Worm (Caenorhabditis elegans) whole organism, late embryonic: ENCODE data around the gene lipl-1.

ENCODE experiments used
- F13H6.1 ChIP-seq: sonication (generic microtip); optimal IDR thresholded peaks from 2 replicates; lab custom pipeline; 2016; ENCODE audit warnings: missing genetic modification characterization, missing compliant biosample characterization
- K02D7.2 ChIP-seq: sonication (generic microtip); optimal IDR thresholded peaks from 2 replicates; lab custom pipeline; 2017; ENCODE audit warnings: mild to moderate bottlenecking, missing genetic modification characterization, missing compliant biosample characterization
- Y22D7AL.16 ChIP-seq: sonication (generic microtip); optimal IDR thresholded peaks from 2 replicates; lab custom pipeline; 2016; ENCODE audit warnings: missing genetic modification characterization, missing compliant biosample characterization
- ceh-18 ChIP-seq: sonication (generic microtip); optimal IDR thresholded peaks from 2 replicates; lab custom pipeline; 2016; ENCODE audit warnings: missing genetic modification characterization, missing compliant biosample characterization
- ceh-2 ChIP-seq: sonication (generic microtip); optimal IDR thresholded peaks from 2 replicates; lab custom pipeline; 2016; ENCODE audit warnings: missing genotype, missing genetic modification characterization, missing compliant biosample characterization
- ceh-22 ChIP-seq: sonication (generic microtip); optimal IDR thresholded peaks from 2 replicates; lab custom pipeline; 2017; ENCODE audit warnings: missing biosample characterization, missing genetic modification characterization
- ceh-30 ChIP-seq: fragments of 150-350 bp; optimal IDR thresholded peaks from 2 replicates; lab custom pipeline; 2014; ENCODE audit warnings: missing biosample characterization, missing genetic modification characterization
- ceh-31 ChIP-seq: sonication (generic microtip); optimal IDR thresholded peaks from 2 replicates; lab custom pipeline; 2016; ENCODE audit warnings: missing genetic modification characterization, missing compliant biosample characterization
- ceh-34 ChIP-seq: sonication (generic microtip); optimal IDR thresholded peaks from 2 replicates; lab custom pipeline; 2016; ENCODE audit warnings: mild to moderate bottlenecking, missing genetic modification characterization, missing compliant biosample characterization
- ceh-48 ChIP-seq: sonication (generic microtip); optimal IDR thresholded peaks from 2 replicates; lab custom pipeline; 2016; ENCODE audit warnings: missing genetic modification characterization, inconsistent platforms, missing compliant biosample characterization
- dmd-4 ChIP-seq: sonication (generic microtip); optimal IDR thresholded peaks from 2 replicates; lab custom pipeline; 2016; ENCODE audit warnings: borderline replicate concordance, missing genetic modification characterization, missing compliant biosample characterization
- dve-1 ChIP-seq: sonication (generic microtip); optimal IDR thresholded peaks from 2 replicates; lab custom pipeline; 2017; ENCODE audit warnings: antibody characterized with exemption, mild to moderate bottlenecking, missing genetic modification characterization, missing compliant biosample characterization
- elt-2 ChIP-seq: sonication (generic microtip); optimal IDR thresholded peaks from 2 replicates; lab custom pipeline; 2016; ENCODE audit warnings: missing genetic modification reagents, missing genetic modification characterization, missing compliant biosample characterization
- elt-4 ChIP-seq: sonication (generic microtip); optimal IDR thresholded peaks from 2 replicates; lab custom pipeline; 2016; ENCODE audit warnings: missing genetic modification characterization, missing compliant biosample characterization
- ets-4 ChIP-seq: sonication (generic microtip); optimal IDR thresholded peaks from 2 replicates; lab custom pipeline; 2016; ENCODE audit warnings: missing genetic modification characterization, missing compliant biosample characterization
- eyg-1 ChIP-seq: sonication (generic microtip); optimal IDR thresholded peaks from 2 replicates; lab custom pipeline; 2016; ENCODE audit warnings: missing genotype, missing genetic modification characterization, missing compliant biosample characterization
- fax-1 ChIP-seq: sonication (generic microtip); optimal IDR thresholded peaks from 2 replicates; lab custom pipeline; 2016; ENCODE audit warnings: missing genotype, missing genetic modification characterization, missing compliant biosample characterization
- hlh-13 ChIP-seq: fragments of 200-800 bp; sonication (Bioruptor generic); optimal IDR thresholded peaks from 2 replicates; lab custom pipeline; 2018; ENCODE audit warnings: mild to moderate bottlenecking, missing genetic modification characterization, missing compliant biosample characterization
- hlh-30 ChIP-seq: sonication (generic microtip); optimal IDR thresholded peaks from 2 replicates; lab custom pipeline; 2017; ENCODE audit warnings: antibody characterized with exemption, missing genetic modification characterization, missing compliant biosample characterization; ENCODE audit not compliant: insufficient read depth
- hlh-8 ChIP-seq: sonication (generic microtip); optimal IDR thresholded peaks from 2 replicates; lab custom pipeline; 2016; ENCODE audit warnings: missing genotype, missing genetic modification characterization, missing compliant biosample characterization
- lim-6 ChIP-seq: sonication (generic microtip); optimal IDR thresholded peaks from 2 replicates; lab custom pipeline; 2016; ENCODE audit warnings: missing genetic modification characterization, missing compliant biosample characterization
- lin-11 ChIP-seq: fragments of 200-800 bp; sonication (Bioruptor generic); optimal IDR thresholded peaks from 2 replicates; lab custom pipeline; 2018; ENCODE audit warnings: mild to moderate bottlenecking, missing genetic modification characterization, missing compliant biosample characterization
- madf-2 ChIP-seq: sonication (generic microtip); optimal IDR thresholded peaks from 2 replicates; lab custom pipeline; 2017; ENCODE audit warnings: missing genetic modification characterization, missing compliant biosample characterization
- mec-3 ChIP-seq: sonication (generic microtip); optimal IDR thresholded peaks from 2 replicates; lab custom pipeline; 2016; ENCODE audit warnings: borderline replicate concordance, missing genetic modification characterization, missing compliant biosample characterization
- nfya-1 ChIP-seq: sonication (generic microtip); optimal IDR thresholded peaks from 2 replicates; lab custom pipeline; 2017; ENCODE audit warnings: missing genetic modification characterization, mild to moderate bottlenecking, missing compliant biosample characterization, antibody characterized with exemption, moderate library complexity
- nhr-232 ChIP-seq: sonication (generic microtip); optimal IDR thresholded peaks from 2 replicates; lab custom pipeline; 2016; ENCODE audit warnings: missing genetic modification characterization, missing compliant biosample characterization
- npax-4 ChIP-seq: sonication (generic microtip); optimal IDR thresholded peaks from 2 replicates; lab custom pipeline; 2016; ENCODE audit warnings: missing genetic modification characterization, missing compliant biosample characterization
- pax-1 ChIP-seq: fragments of 150-350 bp; optimal IDR thresholded peaks from 2 replicates; lab custom pipeline; 2014; ENCODE audit warnings: missing biosample characterization, missing genetic modification characterization
- pha-2 ChIP-seq: sonication (generic microtip); optimal IDR thresholded peaks from 2 replicates; lab custom pipeline; 2017; ENCODE audit warnings: mild to moderate bottlenecking, missing genetic modification characterization, missing compliant biosample characterization
- pros-1 ChIP-seq: fragments of 150-350 bp; optimal IDR thresholded peaks from 2 replicates; lab custom pipeline; 2014; ENCODE audit warnings: missing biosample characterization, missing genetic modification reagents, missing genetic modification characterization
- ref-2 ChIP-seq: sonication (generic microtip); optimal IDR thresholded peaks from 2 replicates; lab custom pipeline; 2016; ENCODE audit warnings: missing genetic modification characterization, missing compliant biosample characterization
- sdc-2 ChIP-seq: sonication (generic microtip); optimal IDR thresholded peaks from 2 replicates; lab custom pipeline; 2016; ENCODE audit warnings: missing genotype, missing genetic modification characterization, missing compliant biosample characterization
- sox-2 ChIP-seq: fragments of 200-800 bp; sonication (Bioruptor generic); IDR thresholded peaks from 2 replicates; pipeline ENCODE4 v1.3.6; 2022; ENCODE audit warnings: missing genetic modification reagents, missing genetic modification characterization, missing compliant biosample characterization
- sox-4 ChIP-seq: sonication (generic microtip); optimal IDR thresholded peaks from 2 replicates; lab custom pipeline; 2017; ENCODE audit warnings: mild to moderate bottlenecking, missing genetic modification characterization, inconsistent platforms, missing compliant biosample characterization
- syd-9 ChIP-seq: sonication (generic microtip); optimal IDR thresholded peaks from 2 replicates; lab custom pipeline; 2016; ENCODE audit warnings: mild to moderate bottlenecking, missing genetic modification characterization, moderate library complexity, missing compliant biosample characterization
- tbx-2 ChIP-seq: sonication (generic microtip); optimal IDR thresholded peaks from 2 replicates; lab custom pipeline; 2016; ENCODE audit warnings: missing genetic modification characterization, missing compliant biosample characterization
- ttx-3 ChIP-seq: sonication (generic microtip); optimal IDR thresholded peaks from 2 replicates; lab custom pipeline; 2016; ENCODE audit warnings: missing genetic modification reagents, missing genetic modification characterization, missing compliant biosample characterization
- unc-42 ChIP-seq: sonication (generic microtip); optimal IDR thresholded peaks from 2 replicates; lab custom pipeline; 2016; ENCODE audit warnings: missing genotype, missing genetic modification characterization, missing compliant biosample characterization
- unc-55 ChIP-seq: sonication (generic microtip); optimal IDR thresholded peaks from 2 replicates; lab custom pipeline; 2017; ENCODE audit warnings: missing biosample characterization, missing genetic modification reagents, missing genetic modification characterization
- zip-5 ChIP-seq: sonication (generic microtip); optimal IDR thresholded peaks from 2 replicates; lab custom pipeline; 2016; ENCODE audit warnings: missing genetic modification characterization, missing compliant biosample characterization
- ztf-16 ChIP-seq: sonication (generic microtip); optimal IDR thresholded peaks from 2 replicates; lab custom pipeline; 2017; ENCODE audit warnings: missing genetic modification characterization, missing compliant biosample characterization

lipl-1 gene

DNA sequence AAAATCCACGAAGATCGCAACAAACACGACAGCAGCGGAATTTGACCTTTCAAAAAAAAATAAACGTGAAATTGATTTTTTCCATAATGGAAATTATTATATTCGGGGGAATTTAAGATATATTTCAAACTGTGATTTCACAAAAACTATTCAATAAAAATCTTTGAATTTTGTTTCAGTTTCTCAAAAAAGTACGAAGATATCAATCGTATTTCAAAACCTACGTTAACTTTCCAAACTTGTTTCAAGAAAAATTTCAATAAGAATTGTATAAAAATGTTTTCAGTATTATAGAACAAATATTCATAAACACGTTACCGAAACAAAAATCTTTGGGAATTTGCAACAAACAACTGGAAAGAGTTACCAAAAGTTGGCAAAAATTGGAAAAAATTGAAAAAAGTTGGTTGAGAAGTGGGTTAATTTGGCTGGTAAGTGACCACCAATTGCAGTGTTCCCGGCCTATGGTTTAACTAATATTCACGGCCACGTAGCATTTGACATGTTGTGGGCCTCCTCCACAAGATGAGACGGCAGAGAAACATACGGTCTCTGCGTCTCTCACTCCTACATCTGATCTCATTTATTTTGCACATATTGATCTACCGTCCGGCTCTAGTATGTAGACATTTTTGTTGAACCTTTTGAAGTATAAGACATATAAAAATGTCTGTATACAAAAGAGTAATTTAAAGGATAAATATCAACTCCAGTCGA lies 31.2 kb downstream of the lipl-1 start, which contains the start of the genes T16G1.9 and T16G1.18:
Gene T16G1.9 (minus strand): TSS at position 51 of the 717 bp plus-strand sequence.
Gene T16G1.18 (plus strand): TSS at position 493 of the 717 bp plus-strand sequence.
- TF ChIP-seq unc-55 (GFP tag; lab: Kevin White, UChicago), result peak; percentile 24
- TF ChIP-seq elt-4 (tag; lab: Kevin White, UChicago), result no peak
- TF ChIP-seq sox-2, result no peak
- peak; percentile 50 for TF ChIP-seq unc-42 (tag; lab: Kevin White, UChicago)
- TF ChIP-seq ceh-31 (tag; lab: Kevin White, UChicago), result peak; percentile 23
- TF ChIP-seq hlh-13 (GFP tag; lab: Kevin White, UChicago), result no peak
- TF ChIP-seq sox-4 (tag; lab: Kevin White, UChicago), result no peak
- no peak for TF ChIP-seq Y22D7AL.16 (tag; lab: Kevin White, UChicago)
- TF ChIP-seq K02D7.2 (tag; lab: Kevin White, UChicago), result no peak
- no peak for TF ChIP-seq ceh-22 (tag; lab: Kevin White, UChicago)
- peak; percentile 54 for TF ChIP-seq nfya-1 (tag; lab: Kevin White, UChicago)
- TF ChIP-seq tbx-2 (tag; lab: Kevin White, UChicago), result peak; percentile 41
- TF ChIP-seq madf-2, result no peak
- TF ChIP-seq mec-3 (tag; lab: Kevin White, UChicago), result no peak
- TF ChIP-seq ceh-48 (tag; lab: Kevin White, UChicago), result peak; percentile 47
- TF ChIP-seq, all 69 proteins: peak for 6

DNA sequence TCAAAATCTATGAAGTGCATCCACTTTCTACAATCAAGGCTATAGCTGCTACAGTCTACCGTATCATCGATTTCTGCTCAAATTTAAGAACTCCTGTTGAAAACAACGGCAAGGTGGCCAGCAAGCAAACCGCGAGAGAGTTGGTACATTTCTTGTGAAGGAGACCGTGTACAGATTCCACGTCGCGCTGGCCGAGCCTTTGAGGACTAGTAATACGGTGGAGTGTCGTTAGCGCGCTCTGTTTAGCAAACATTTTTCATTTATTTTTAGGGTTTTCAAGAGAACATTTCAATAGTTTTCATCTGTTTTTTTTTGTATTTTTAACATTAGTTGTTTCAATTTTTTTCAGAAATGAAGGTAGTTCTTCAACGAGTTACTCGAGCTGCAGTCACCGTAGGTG lies 32.5 kb downstream of the lipl-1 start, which contains the start of gene pqn-68:
Gene pqn-68 (plus strand): TSS at position 350 of the 400 bp plus-strand sequence.
- TF ChIP-seq hlh-30 (no peak), mec-3 (tag; lab: Kevin White, UChicago) (no peak), tbx-2 (tag; lab: Kevin White, UChicago) (no peak), ceh-22 (tag; lab: Kevin White, UChicago) (no peak), unc-42 (tag; lab: Kevin White, UChicago) (no peak), ceh-31 (tag; lab: Kevin White, UChicago) (peak; percentile 4), ets-4 (tag; lab: Kevin White, UChicago) (peak; percentile 1), hlh-8 (tag; lab: Kevin White, UChicago) (no peak), ceh-30 (no peak), pax-1 (no peak), sdc-2 (tag; lab: Kevin White, UChicago) (no peak), zip-5 (no peak), elt-2 (no peak), ceh-2 (tag; lab: Kevin White, UChicago) (peak; percentile 10)

DNA sequence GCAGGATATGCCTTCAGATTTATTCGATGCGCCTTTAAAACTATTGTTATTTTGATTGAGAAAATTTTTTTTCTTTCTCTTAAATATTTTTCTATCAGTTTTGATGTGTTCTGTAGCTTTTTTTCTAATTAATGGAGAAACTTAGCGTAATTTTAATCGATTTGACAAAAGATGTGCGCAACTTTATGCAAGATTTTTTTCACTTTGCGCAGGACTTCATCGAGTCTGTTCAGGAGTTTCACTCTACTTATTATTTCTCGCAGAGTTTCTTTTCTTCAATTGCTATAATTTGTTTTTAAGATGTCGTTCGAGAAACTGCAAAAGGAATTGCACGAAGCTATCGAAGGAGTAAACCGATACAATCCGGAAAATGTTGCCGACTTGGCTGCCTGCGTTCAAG lies 33.9 kb downstream of the lipl-1 start, which contains the start of gene eif-3.K:
Gene eif-3.K (plus strand): TSS at position 301 of the 400 bp plus-strand sequence.
- no peak for TF ChIP-seq dmd-4 (tag; lab: Kevin White, UChicago)
- TF ChIP-seq F13H6.1, result no peak
- TF ChIP-seq nhr-232 (tag; lab: Kevin White, UChicago), result no peak

DNA sequence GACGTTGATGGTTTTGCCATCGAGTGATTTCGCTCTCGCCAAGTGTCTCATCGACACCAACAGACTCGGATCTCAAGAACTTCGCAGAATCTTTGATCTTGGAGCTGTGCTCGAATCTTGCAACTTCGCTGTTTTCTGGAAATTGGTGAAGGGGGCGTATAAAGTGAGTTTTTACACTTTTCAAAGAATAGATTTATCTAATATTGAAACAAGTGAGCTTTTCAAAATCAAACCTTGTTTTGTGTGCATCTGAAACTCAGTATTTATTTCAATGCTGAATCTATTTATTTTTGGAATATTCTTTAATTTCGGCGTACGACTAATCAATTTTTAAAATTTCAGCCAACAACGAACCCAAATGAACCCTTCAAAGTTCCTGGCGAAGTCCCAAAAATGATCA lies 34.5 kb downstream of the lipl-1 start:
- TF ChIP-seq elt-4 (tag; lab: Kevin White, UChicago) (no peak), syd-9 (no peak), lim-6 (tag; lab: Kevin White, UChicago) (no peak), ttx-3 (no peak)

DNA sequence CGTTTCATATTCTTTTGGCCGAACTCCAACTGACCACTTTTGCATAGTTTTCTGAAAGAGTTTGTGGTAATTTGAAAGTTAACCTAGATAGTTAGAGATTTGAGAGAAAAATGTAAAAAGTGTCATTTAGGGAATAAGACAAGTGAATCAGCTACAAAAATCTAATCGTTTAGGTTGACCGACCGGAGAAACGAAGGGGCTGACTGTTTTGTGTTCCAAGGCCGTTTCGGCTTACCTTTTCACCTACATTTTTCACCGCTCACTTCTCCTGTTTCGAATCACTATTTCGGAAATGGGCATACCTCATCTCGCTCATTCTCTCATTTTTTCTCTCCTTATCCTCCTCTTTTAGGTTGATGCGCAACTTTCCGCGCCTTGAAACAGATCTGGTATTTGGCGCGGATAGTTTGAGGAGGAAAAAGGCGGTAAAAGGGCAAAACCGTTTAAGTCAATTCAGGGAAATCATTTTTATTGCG lies 41.3 kb downstream of the lipl-1 start, which contains the start of gene mpst-7:
Gene mpst-7 (minus strand): TSS at position 51 of the 476 bp plus-strand sequence.
- TF ChIP-seq pax-1 (no peak), npax-4 (tag; lab: Kevin White, UChicago) (no peak), ceh-34 (tag; lab: Kevin White, UChicago) (no peak), K02D7.2 (tag; lab: Kevin White, UChicago) (no peak), ceh-18 (tag; lab: Kevin White, UChicago) (no peak), tbx-2 (tag; lab: Kevin White, UChicago) (no peak), pros-1 (tag; lab: Kevin White, UChicago) (no peak), zip-5 (no peak), eyg-1 (tag; lab: Kevin White, UChicago) (no peak), hlh-8 (tag; lab: Kevin White, UChicago) (no peak), pha-2 (tag; lab: Kevin White, UChicago) (no peak), fax-1 (no peak), ref-2 (tag; lab: Kevin White, UChicago) (no peak), lin-11 (tag; lab: Kevin White, UChicago) (no peak), dve-1 (tag; lab: Kevin White, UChicago) (no peak), lim-6 (tag; lab: Kevin White, UChicago) (no peak), ztf-16 (tag; lab: Kevin White, UChicago) (no peak)
